Fruit fly (Drosophila melanogaster): ENCODE data around the gene CG17982.

- TF ChIP-seq Ets96B (tag; optimal IDR thresholded peaks at IDR 0.05): no peak
- TF ChIP-seq Sox14 (GFP tag; optimal IDR thresholded peaks at IDR 0.05): no peak
- TF ChIP-seq Hr4 (GFP tag; optimal IDR thresholded peaks at IDR 0.05): peak; percentile 24
These were observed 30.0 kb downstream of the CG17982 start for dm6 chrX:8113386-8114279.

Data from whole organism, prepupa.